Worm (Caenorhabditis elegans) whole organism, L1 larva: ENCODE measurements around the gene fbxc-55.
"Not testable (repeated sequence)": the region's sequence is repeated elsewhere in the genome, so short reads cannot be mapped to it uniquely, and the experiment has no call there.

Source experiments
- aha-1 ChIP-seq: fragments of 150-350 bp; optimal IDR thresholded peaks from 2 replicates; lab custom pipeline; 2014; ENCODE audit warnings: missing biosample characterization, missing genetic modification characterization
- aly-2 ChIP-seq: fragments of 150-350 bp; optimal IDR thresholded peaks from 2 replicates; lab custom pipeline; 2014; ENCODE audit warnings: missing biosample characterization, missing genetic modification characterization
- ama-1 ChIP-seq: fragments of 150-350 bp; optimal IDR thresholded peaks from 2 replicates; lab custom pipeline; 2014
- ces-1 ChIP-seq: fragments of 150-350 bp; optimal IDR thresholded peaks from 2 replicates; lab custom pipeline; 2014; ENCODE audit warnings: missing biosample characterization, missing genetic modification reagents, missing genetic modification characterization
- egl-27 ChIP-seq, 2 experiments: fragments of 150-350 bp in 1 of 2; sonication (generic microtip); optimal IDR thresholded peaks; 3 replicates each; lab custom pipeline; 2017 to 2018; ENCODE audit warnings: missing biosample characterization in 2 of 2, missing genetic modification characterization in 2 of 2, missing genetic modification reagents in 2 of 2
- elt-2 ChIP-seq: sonication (generic microtip); optimal IDR thresholded peaks from 2 replicates; lab custom pipeline; 2016; ENCODE audit warnings: missing genetic modification characterization, mild to moderate bottlenecking, inconsistent platforms, missing compliant biosample characterization, missing genetic modification reagents
- lin-13 ChIP-seq: fragments of 150-350 bp; optimal IDR thresholded peaks from 2 replicates; lab custom pipeline; 2014; ENCODE audit warnings: missing biosample characterization, missing genetic modification reagents, missing genetic modification characterization
- mdl-1 ChIP-seq, 2 experiments: fragments of 150-350 bp; optimal IDR thresholded peaks; 2 replicates each; lab custom pipeline; 2014 to 2017; ENCODE audit warnings: missing biosample characterization in 2 of 2, missing genetic modification characterization in 2 of 2, inconsistent platforms in 1 of 2
- nhr-12 ChIP-seq: sonication (generic microtip); optimal IDR thresholded peaks from 2 replicates; lab custom pipeline; 2017; ENCODE audit warnings: missing biosample characterization, missing genetic modification characterization
- nhr-237 ChIP-seq: fragments of 150-350 bp; optimal IDR thresholded peaks from 2 replicates; lab custom pipeline; 2014; ENCODE audit warnings: missing biosample characterization, missing genetic modification characterization
- nhr-77 ChIP-seq: fragments of 150-350 bp; optimal IDR thresholded peaks from 2 replicates; lab custom pipeline; 2014; ENCODE audit warnings: missing biosample characterization, missing genetic modification characterization
- nhr-85 ChIP-seq: sonication (generic microtip); peaks from one replicate; lab custom pipeline; 2016; ENCODE audit warnings: missing genetic modification characterization, inconsistent platforms, missing compliant biosample characterization
- snpc-4 ChIP-seq: fragments of 150-350 bp; optimal IDR thresholded peaks from 2 replicates; lab custom pipeline; 2014; ENCODE audit warnings: missing biosample characterization, missing genetic modification characterization
- unc-62 ChIP-seq: fragments of 150-350 bp; optimal IDR thresholded peaks from 2 replicates; lab custom pipeline; 2014; ENCODE audit warnings: missing biosample characterization, missing genetic modification reagents, missing genetic modification characterization

DNA sequence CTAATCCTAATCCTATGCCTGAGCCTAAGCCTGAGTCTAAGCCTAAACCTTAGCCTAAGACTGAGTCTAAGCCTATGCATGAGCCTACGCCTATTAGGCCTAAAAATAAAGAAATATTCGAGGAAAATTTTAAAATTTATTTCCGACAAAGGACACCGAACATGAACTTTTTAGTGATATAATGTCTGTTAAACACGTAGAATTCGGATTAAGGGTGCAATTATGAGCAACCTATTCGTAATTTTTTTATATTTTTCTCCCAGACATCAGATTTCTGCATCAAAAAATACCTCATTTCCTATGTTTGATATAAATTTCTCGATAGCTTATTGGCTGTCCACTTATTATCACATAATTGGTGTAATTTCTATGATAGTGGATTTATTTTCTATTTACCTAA lies 19.0 kb upstream of the fbxc-55 start, which contains the start of gene Y27F2A.11:
- TF ChIP-seq snpc-4 (tag; lab: Kevin White, UChicago); nhr-77 (tag; lab: Kevin White, UChicago); nhr-12 (tag; lab: Kevin White, UChicago); nhr-237; nhr-85 (tag; lab: Kevin White, UChicago); unc-62 (GFP tag; lab: Kevin White, UChicago); mdl-1 (tag; optimal IDR thresholded peaks at IDR 0.05; lab: Kevin White, UChicago); lin-13 (GFP tag; lab: Kevin White, UChicago); ces-1; aha-1 (tag; lab: Kevin White, UChicago); aly-2 (tag; lab: Kevin White, UChicago); ama-1 (lab: Kevin White, UChicago); elt-2 (tag; lab: Kevin White, UChicago); egl-27 (tag; optimal IDR thresholded peaks at IDR 0.05; lab: Kevin White, UChicago): not testable (repeated sequence)
